Fruit fly (Drosophila melanogaster): ENCODE measurements around the gene CG42556.

The CG42556 gene

dm6 chr2L:16882871-16883849 is 6.5 kb upstream of the CG42556 start (continued):
- TF ChIP-seq pb (GFP tag; optimal IDR thresholded peaks at IDR 0.05) (no peak), Dll (GFP tag; IDR thresholded peaks at IDR 0.05; ENCODE audit: partially characterized antibody) (no peak), sc (optimal IDR thresholded peaks at IDR 0.05) (no peak), sc (GFP tag; optimal IDR thresholded peaks at IDR 0.05) (no peak), CG6689 (GFP tag; IDR thresholded peaks at IDR 0.05) (0 out of 2 replicates have a peak, but pooled peaks have one; percentile 8), CG7271 (tag; optimal IDR thresholded peaks at IDR 0.05) (no peak), CG4328 (GFP tag; optimal IDR thresholded peaks at IDR 0.05) (no peak), CG32767 (GFP tag; IDR thresholded peaks at IDR 0.05) (no peak), CG8924 (tag; optimal IDR thresholded peaks at IDR 0.05) (no peak), sqz (GFP tag; optimal IDR thresholded peaks at IDR 0.05) (no peak), CG43689 (GFP tag; IDR thresholded peaks at IDR 0.05) (no peak), caup (GFP tag; optimal IDR thresholded peaks at IDR 0.05; ENCODE audit: severe bottlenecking) (no peak), sens (GFP tag) (peak; percentile 13), CoRest (tag; optimal IDR thresholded peaks at IDR 0.05) (no peak), eyg (GFP tag; optimal IDR thresholded peaks at IDR 0.05) (no peak), Pdp1 (GFP tag; optimal IDR thresholded peaks at IDR 0.05) (peak in 1 of 2 experiments; percentile 61), ATbp (GFP tag; optimal IDR thresholded peaks at IDR 0.05) (peak; percentile 21), CG11093 (GFP tag; IDR thresholded peaks at IDR 0.05) (no peak), Atf-2 (GFP tag; optimal IDR thresholded peaks at IDR 0.05) (no peak), wek (GFP tag; optimal IDR thresholded peaks at IDR 0.05) (no peak), Awh (GFP tag; IDR thresholded peaks at IDR 0.05) (no peak), prd (optimal IDR thresholded peaks at IDR 0.05) (no peak), prd (GFP tag; IDR thresholded peaks at IDR 0.05) (no peak), Hey (tag; optimal IDR thresholded peaks at IDR 0.05) (peak; percentile 11), Gug (GFP tag; IDR thresholded peaks at IDR 0.05) (no peak), ci (GFP tag; IDR thresholded peaks at IDR 0.05) (peak; percentile 47; the same call in 2 of the 3 replicates), CHES-1-like (GFP tag; optimal IDR thresholded peaks at IDR 0.05) (peak; percentile 14), Eip74EF (GFP tag; optimal IDR thresholded peaks at IDR 0.05) (peak in 1 of 2 experiments; percentile 19), CG8290 (GFP tag; optimal IDR thresholded peaks at IDR 0.05) (no peak), CG8290 (tag; optimal IDR thresholded peaks at IDR 0.05) (no peak), toy (GFP tag; IDR thresholded peaks at IDR 0.05) (0 out of 2 replicates have a peak, but pooled peaks have one; percentile 20), Aef1 (GFP tag; IDR thresholded peaks at IDR 0.05) (no peak), unc-4 (GFP tag; IDR thresholded peaks at IDR 0.05; ENCODE audit: partially characterized antibody) (no peak), sd (tag; optimal IDR thresholded peaks at IDR 0.05) (peak; percentile 36), Dfd (GFP tag; optimal IDR thresholded peaks at IDR 0.05) (no peak), Asciz (GFP tag; optimal IDR thresholded peaks at IDR 0.05) (peak; percentile 6), chn (GFP tag; optimal IDR thresholded peaks at IDR 0.05) (no peak), mirr (GFP tag; optimal IDR thresholded peaks at IDR 0.05) (peak; percentile 98), pfk (GFP tag; optimal IDR thresholded peaks at IDR 0.05) (no peak), Sin3A (optimal IDR thresholded peaks at IDR 0.05) (no peak), Drgx (GFP tag; IDR thresholded peaks at IDR 0.05) (peak; percentile 17; the same call in 1 of the 2 replicates), dati (GFP tag; IDR thresholded peaks at IDR 0.05) (no peak), az2 (GFP tag; optimal IDR thresholded peaks at IDR 0.05) (no peak), CG6175 (GFP tag; IDR thresholded peaks at IDR 0.05) (0 out of 3 replicates have a peak, but pooled peaks have one; percentile 52), CG30020 (tag; optimal IDR thresholded peaks at IDR 0.05) (no peak), disco-r (GFP tag; optimal IDR thresholded peaks at IDR 0.05) (no peak), CG2129 (GFP tag; IDR thresholded peaks at IDR 0.05; ENCODE audit: partially characterized antibody) (no peak), odd (GFP tag; optimal IDR thresholded peaks at IDR 0.05) (no peak), slp2 (GFP tag; optimal IDR thresholded peaks at IDR 0.05) (no peak)
